Worm (Caenorhabditis elegans): Measurements from ENCODE around the gene K06H7.8.
A peak's percentile ranks its signal among the peaks of the same experiment; 100 is the strongest.

- TF ChIP-seq dve-1 (tag; optimal IDR thresholded peaks at IDR 0.05) = peak; percentile 28
- no peak for TF ChIP-seq zip-5 (tag; optimal IDR thresholded peaks at IDR 0.05)
- TF ChIP-seq ets-4 (tag; optimal IDR thresholded peaks at IDR 0.05) = no peak
- no peak for TF ChIP-seq lin-11 (tag; optimal IDR thresholded peaks at IDR 0.05)
- no peak for TF ChIP-seq pag-3 (tag; optimal IDR thresholded peaks at IDR 0.05; ENCODE audit: borderline replicate concordance)
- TF ChIP-seq nhr-11 (tag; optimal IDR thresholded peaks at IDR 0.05) = no peak
- no peak for TF ChIP-seq ama-1 (optimal IDR thresholded peaks at IDR 0.05)
- TF ChIP-seq T23F11.4 (GFP tag; optimal IDR thresholded peaks at IDR 0.05) = no peak
- no peak for TF ChIP-seq dmd-4 (tag; optimal IDR thresholded peaks at IDR 0.05; ENCODE audit: borderline replicate concordance)
- no peak for TF ChIP-seq sdc-2 (tag; optimal IDR thresholded peaks at IDR 0.05)
- no peak for TF ChIP-seq pha-4 (tag; optimal IDR thresholded peaks at IDR 0.05)
- peak; percentile 46 for TF ChIP-seq hlh-30 (tag; optimal IDR thresholded peaks at IDR 0.05; ENCODE audit: insufficient read depth)
- no peak for TF ChIP-seq ceh-9 (tag; optimal IDR thresholded peaks at IDR 0.05)
- no peak for TF ChIP-seq ceh-45 (GFP tag; IDR thresholded peaks at IDR 0.05)
Measured at ce11 chrIII:8130177-8130902, 32.3 kb upstream of the K06H7.8 start, which contains the start of the genes rpl-21 and C14B9.10.
